Fruit fly (Drosophila melanogaster): ENCODE measurements around the gene bumpel.

dm6 chr3R:11452041-11452440, 33.6 kb upstream of the bumpel start:
- TF ChIP-seq kay (GFP tag; ENCODE audit: borderline replicate concordance): no peak
- TF ChIP-seq CG7101 (tag; optimal IDR thresholded peaks at IDR 0.05): no peak
- TF ChIP-seq CG11617 (GFP tag; optimal IDR thresholded peaks at IDR 0.05): no peak
- TF ChIP-seq CG1620 (GFP tag; optimal IDR thresholded peaks at IDR 0.05): no peak
- no peak for TF ChIP-seq CG7045 (GFP tag; optimal IDR thresholded peaks at IDR 0.05)

Measured in whole organism, adult.